Fruit fly (Drosophila melanogaster) whole organism, embryonic: Measurements from ENCODE around the gene CG34348.

Experiments used
- CG10209 ChIP-seq: fragments of 200-800 bp; sonication (Bioruptor generic); optimal IDR thresholded peaks from 3 replicates; lab custom pipeline; 2017; ENCODE audit warnings: missing biosample characterization, mild to moderate bottlenecking, missing genetic modification characterization, missing genetic modification reagents
- CG11247 ChIP-seq: fragments of 200-800 bp; sonication (Bioruptor generic); IDR thresholded peaks from 2 replicates; pipeline ENCODE4 v1.3.6; 2022; ENCODE audit warnings: missing biosample characterization, missing genetic modification characterization
- CG11398 ChIP-seq: fragments of 200-800 bp; sonication (Bioruptor generic); optimal IDR thresholded peaks from 2 replicates; lab custom pipeline; 2016; ENCODE audit warnings: missing biosample characterization, missing genetic modification characterization
- CG11723 ChIP-seq: fragments of 200-800 bp; sonication (Bioruptor generic); optimal IDR thresholded peaks from 2 replicates; lab custom pipeline; 2017; ENCODE audit warnings: missing biosample characterization, mild to moderate bottlenecking, missing genetic modification characterization
- CG12071 ChIP-seq: fragments of 200-800 bp; sonication (Bioruptor generic); optimal IDR thresholded peaks from 3 replicates; lab custom pipeline; 2018; ENCODE audit warnings: missing biosample characterization, mild to moderate bottlenecking, missing genetic modification characterization
- CG12104 ChIP-seq: fragments of 200-800 bp; sonication (Bioruptor generic); optimal IDR thresholded peaks from 3 replicates; lab custom pipeline; 2016; ENCODE audit warnings: missing biosample characterization, missing genetic modification characterization
- CG12219 ChIP-seq: fragments of 200-800 bp; sonication (Bioruptor generic); optimal IDR thresholded peaks from 3 replicates; lab custom pipeline; 2018; ENCODE audit warnings: missing biosample characterization, mild to moderate bottlenecking, missing genetic modification characterization
- CG13123 ChIP-seq: fragments of 200-800 bp; sonication (Bioruptor generic); optimal IDR thresholded peaks from 2 replicates; lab custom pipeline; 2016; ENCODE audit warnings: missing biosample characterization, missing genetic modification characterization
- CG1647 ChIP-seq: fragments of 200-800 bp; sonication (Bioruptor generic); optimal IDR thresholded peaks from 3 replicates; lab custom pipeline; 2016; ENCODE audit warnings: missing biosample characterization, missing genetic modification characterization
- CG17361 ChIP-seq: fragments of 200-800 bp; sonication (Bioruptor generic); IDR thresholded peaks from 3 replicates; pipeline ENCODE4 v1.3.6; 2022; ENCODE audit warnings: missing biosample characterization, missing genetic modification characterization
- CG1792 ChIP-seq: fragments of 200-800 bp; sonication (Bioruptor generic); optimal IDR thresholded peaks from 2 replicates; lab custom pipeline; 2016; ENCODE audit warnings: missing biosample characterization, missing genetic modification characterization
- CG3163 ChIP-seq: fragments of 200-800 bp; sonication (Bioruptor generic); optimal IDR thresholded peaks from 3 replicates; lab custom pipeline; 2016; ENCODE audit warnings: missing biosample characterization, missing genetic modification characterization
- CG34422 ChIP-seq: fragments of 200-800 bp; sonication (Bioruptor generic); IDR thresholded peaks from 3 replicates; pipeline ENCODE4 v1.3.6; 2022; ENCODE audit warnings: missing biosample characterization, missing genetic modification characterization
- CG3838 ChIP-seq: fragments of 200-800 bp; sonication (Bioruptor generic); optimal IDR thresholded peaks from 3 replicates; lab custom pipeline; 2016; ENCODE audit warnings: missing biosample characterization, missing genetic modification characterization
- CG6175 ChIP-seq: fragments of 200-800 bp; sonication (Bioruptor generic); IDR thresholded peaks from 3 replicates; pipeline ENCODE4 v1.3.6; 2022; ENCODE audit warnings: missing biosample characterization, missing genetic modification characterization
- CG8478 ChIP-seq: fragments of >200 bp; optimal IDR thresholded peaks from 2 replicates; lab custom pipeline; 2018
- Camta ChIP-seq: fragments of 200-800 bp; sonication (Bioruptor generic); optimal IDR thresholded peaks from 2 replicates; lab custom pipeline; 2016; ENCODE audit warnings: missing biosample characterization, missing genetic modification characterization
- Chrac-16 ChIP-seq: fragments of 200-800 bp; sonication (Bioruptor generic); optimal IDR thresholded peaks from 3 replicates; lab custom pipeline; 2016; ENCODE audit warnings: missing biosample characterization, missing genetic modification characterization
- D19B ChIP-seq: fragments of 200-800 bp; sonication (Bioruptor generic); optimal IDR thresholded peaks from 2 replicates; lab custom pipeline; 2017; ENCODE audit warnings: missing biosample characterization, mild to moderate bottlenecking, missing genetic modification characterization
- Elba2 ChIP-seq: fragments of 200-800 bp; sonication (Bioruptor generic); optimal IDR thresholded peaks from 3 replicates; lab custom pipeline; 2016; ENCODE audit warnings: missing biosample characterization, missing genetic modification characterization
- Ets65A ChIP-seq: fragments of 200-800 bp; sonication (Bioruptor generic); peaks from one replicate; lab custom pipeline; 2016; ENCODE audit warnings: missing biosample characterization, missing genetic modification characterization
- Gsc ChIP-seq: fragments of 200-800 bp; sonication (Bioruptor generic); IDR thresholded peaks from 2 replicates; pipeline ENCODE4 v1.3.6; 2022; ENCODE audit warnings: missing biosample characterization, missing genetic modification characterization
- Hmr ChIP-seq: fragments of 200-800 bp; sonication (Bioruptor generic); optimal IDR thresholded peaks from 3 replicates; lab custom pipeline; 2017; ENCODE audit warnings: mild to moderate bottlenecking, missing biosample characterization, missing genetic modification reagents, missing genetic modification characterization
- MBD-R2 ChIP-seq: fragments of 200-800 bp; sonication (Bioruptor generic); IDR thresholded peaks from 2 replicates; pipeline ENCODE4 v1.3.6; 2022; ENCODE audit warnings: missing biosample characterization, missing genetic modification characterization
- Med ChIP-seq: fragments of 200-800 bp; sonication (Bioruptor generic); peaks from one replicate; lab custom pipeline; 2016; ENCODE audit warnings: missing biosample characterization, missing genetic modification characterization, mild to moderate bottlenecking, inconsistent platforms, moderate library complexity
- Myb ChIP-seq: fragments of 200-800 bp; sonication (Bioruptor generic); optimal IDR thresholded peaks from 2 replicates; lab custom pipeline; 2016; ENCODE audit warnings: missing biosample characterization, missing genetic modification characterization
- Neu2 ChIP-seq: fragments of 200-800 bp; sonication (Bioruptor generic); optimal IDR thresholded peaks from 3 replicates; lab custom pipeline; 2016; ENCODE audit warnings: missing biosample characterization, missing genetic modification characterization, borderline replicate concordance
- ato ChIP-seq: fragments of 200-800 bp; sonication (Bioruptor generic); IDR thresholded peaks from 2 replicates; pipeline ENCODE4 v1.3.6; 2022; ENCODE audit warnings: missing biosample characterization, missing genetic modification characterization; ENCODE audit not compliant: partially characterized antibody
- bab2 ChIP-seq: fragments of 200-800 bp; sonication (Bioruptor generic); optimal IDR thresholded peaks from 2 replicates; lab custom pipeline; 2016; ENCODE audit warnings: missing biosample characterization, missing genetic modification characterization
- cad ChIP-seq: fragments of >200 bp; optimal IDR thresholded peaks from 2 replicates; lab custom pipeline; 2017; ENCODE audit warnings: missing biosample characterization, missing genetic modification characterization
- chm ChIP-seq: fragments of 200-800 bp; sonication (Bioruptor generic); IDR thresholded peaks from 2 replicates; pipeline ENCODE4 v1.3.6; 2022; ENCODE audit warnings: missing biosample characterization, missing genetic modification characterization
- cwo ChIP-seq: fragments of 200-800 bp; sonication (Bioruptor generic); optimal IDR thresholded peaks from 3 replicates; lab custom pipeline; 2017; ENCODE audit warnings: missing biosample characterization, missing genetic modification characterization, mild to moderate bottlenecking, moderate library complexity, missing genetic modification reagents
- ems ChIP-seq: fragments of 200-800 bp; sonication (Bioruptor generic); optimal IDR thresholded peaks from 3 replicates; lab custom pipeline; 2016; ENCODE audit warnings: missing biosample characterization, missing genetic modification characterization
- eyg ChIP-seq: fragments of 200-800 bp; sonication (Bioruptor generic); optimal IDR thresholded peaks from 3 replicates; lab custom pipeline; 2016; ENCODE audit warnings: missing biosample characterization, missing genetic modification characterization
- ftz-f1 ChIP-seq: fragments of 200-800 bp; sonication (Bioruptor generic); optimal IDR thresholded peaks from 2 replicates; lab custom pipeline; 2016; ENCODE audit warnings: missing biosample characterization, missing genetic modification characterization
- gcm ChIP-seq: fragments of 200-800 bp; sonication (Bioruptor generic); optimal IDR thresholded peaks from 2 replicates; lab custom pipeline; 2019; ENCODE audit warnings: missing biosample characterization, mild to moderate bottlenecking, missing genetic modification characterization, moderate library complexity
- kah ChIP-seq: fragments of 200-800 bp; sonication (Bioruptor generic); optimal IDR thresholded peaks from 2 replicates; lab custom pipeline; 2018; ENCODE audit warnings: missing biosample characterization, mild to moderate bottlenecking, missing genetic modification characterization
- lmd ChIP-seq: fragments of 200-800 bp; sonication (Bioruptor generic); IDR thresholded peaks from 2 replicates; pipeline ENCODE4 v1.3.6; 2022; ENCODE audit warnings: missing biosample characterization, missing genetic modification characterization
- mirr ChIP-seq: fragments of 200-800 bp; sonication (Bioruptor generic); optimal IDR thresholded peaks from 3 replicates; lab custom pipeline; 2018; ENCODE audit warnings: missing biosample characterization, mild to moderate bottlenecking, missing genetic modification characterization
- p53 ChIP-seq: fragments of 200-800 bp; sonication (Bioruptor generic); optimal IDR thresholded peaks from 2 replicates; lab custom pipeline; 2016; ENCODE audit warnings: missing biosample characterization, missing genetic modification characterization
- peb ChIP-seq: fragments of 200-800 bp; sonication (Bioruptor generic); IDR thresholded peaks from 2 replicates; pipeline ENCODE4 v1.3.6; 2022; ENCODE audit warnings: missing biosample characterization, missing genetic modification characterization
- prd ChIP-seq, 3 experiments: fragments of >200 bp in 2 of 3; fragments of 200-800 bp in 1 of 3; sonication (Bioruptor generic) in 1 of 3; optimal IDR thresholded peaks in 2 of 3; IDR thresholded peaks in 1 of 3; 2 replicates in 2 of 3; 3 replicates in 1 of 3; pipeline versions ENCODE4 v1.3.6 to Lab custom; 2017 to 2022; ENCODE audit warnings: missing biosample characterization in 1 of 3, missing genetic modification characterization in 1 of 3
- psq ChIP-seq: fragments of 200-800 bp; sonication (Bioruptor generic); optimal IDR thresholded peaks from 2 replicates; lab custom pipeline; 2017; ENCODE audit warnings: missing biosample characterization, missing genetic modification characterization
- sisA ChIP-seq: fragments of 200-800 bp; sonication (Bioruptor generic); IDR thresholded peaks from 2 replicates; pipeline ENCODE4 v1.3.6; 2022; ENCODE audit warnings: missing biosample characterization, missing genetic modification characterization
- vfl ChIP-seq: fragments of 200-800 bp; sonication (Bioruptor generic); optimal IDR thresholded peaks from 2 replicates; lab custom pipeline; 2016; ENCODE audit warnings: missing biosample characterization, missing genetic modification characterization

CG34348 gene

dm6 chrX:11338973-11339867 is 453 bp upstream of the CG34348 start (continued):
- TF ChIP-seq CG11723 (no peak), CG1647 (GFP tag; lab: Kevin White, UChicago) (peak; percentile 37), ftz-f1 (no peak), chm (GFP tag; lab: Robert Waterston, UW) (no peak), CG10209 (GFP tag; lab: Kevin White, UChicago) (no peak), eyg (GFP tag; lab: Kevin White, UChicago) (no peak), Ets65A (GFP tag; lab: Kevin White, UChicago) (peak; percentile 90), CG1792 (GFP tag; lab: Kevin White, UChicago) (peak; percentile 2), lmd (GFP tag; lab: Robert Waterston, UW) (peak; percentile 35; the same call in 1 of the 2 replicates), bab2 (no peak), Med (GFP tag; lab: Kevin White, UChicago) (peak; percentile 85), D19B (GFP tag; lab: Kevin White, UChicago) (no peak), Myb (GFP tag; lab: Kevin White, UChicago) (peak; percentile 54), CG3838 (GFP tag; lab: Kevin White, UChicago) (peak; percentile 1), ems (GFP tag; lab: Kevin White, UChicago) (no peak), MBD-R2 (GFP tag; lab: Robert Waterston, UW) (peak; percentile 59), gcm (GFP tag; lab: Kevin White, UChicago) (no peak), CG13123 (peak; percentile 45), ato (peak; percentile 61), Hmr (peak; percentile 55), Neu2 (no peak), prd (optimal IDR thresholded peaks at IDR 0.05; lab: Kevin White, UChicago) (no peak), prd (GFP tag; IDR thresholded peaks at IDR 0.05; lab: Robert Waterston, UW) (0 out of 3 replicates have a peak, but pooled peaks have one; percentile 20), CG12071 (GFP tag; lab: Kevin White, UChicago) (no peak), kah (GFP tag; lab: Kevin White, UChicago) (peak; percentile 89), Camta (GFP tag; lab: Kevin White, UChicago) (no peak), mirr (peak; percentile 61), CG12219 (GFP tag; lab: Kevin White, UChicago) (no peak), CG6175 (GFP tag; lab: Robert Waterston, UW) (no peak), sisA (no peak; the same call in 1 of the 2 replicates), Gsc (GFP tag; lab: Robert Waterston, UW) (no peak), CG11247 (GFP tag; lab: Robert Waterston, UW) (peak; percentile 51; the same call in 1 of the 2 replicates), cad (GFP tag; lab: Kevin White, UChicago) (no peak), CG3163 (GFP tag; lab: Kevin White, UChicago) (peak; percentile 42), cwo (GFP tag; lab: Kevin White, UChicago) (no peak), p53 (GFP tag; lab: Kevin White, UChicago) (no peak), CG12104 (GFP tag; lab: Kevin White, UChicago) (no peak), CG8478 (lab: Kevin White, UChicago) (no peak), vfl (GFP tag; lab: Kevin White, UChicago) (peak; percentile 25), CG17361 (peak; percentile 35; the same call in 1 of the 3 replicates), peb (GFP tag; lab: Robert Waterston, UW) (no peak), Elba2 (GFP tag; lab: Kevin White, UChicago) (peak; percentile 97), Chrac-16 (GFP tag; lab: Kevin White, UChicago) (peak; percentile 47), CG11398 (GFP tag; lab: Kevin White, UChicago) (no peak), CG34422 (GFP tag; lab: Robert Waterston, UW) (0 out of 3 replicates have a peak, but pooled peaks have one; percentile 34), psq (no peak)
